Worm (Caenorhabditis elegans) whole organism, L4 larva: Measurements from ENCODE around the gene C45G9.4.
A peak's percentile ranks its signal among the peaks of the same experiment; 100 is the strongest.

Source experiments
- D1046.2 ChIP-seq: fragments of 200-800 bp; sonication (Bioruptor generic); IDR thresholded peaks from 2 replicates; pipeline ENCODE4 v1.3.6; 2022; ENCODE audit warnings: missing genetic modification characterization, missing compliant biosample characterization
- F44E2.7 ChIP-seq: fragments of 200-800 bp; sonication (Bioruptor generic); IDR thresholded peaks from 2 replicates; pipeline ENCODE4 v2.1.2; 2022; ENCODE audit warnings: missing genetic modification characterization, missing compliant biosample characterization
- F49E8.2 ChIP-seq: sonication (generic microtip); optimal IDR thresholded peaks from 2 replicates; lab custom pipeline; 2016; ENCODE audit warnings: missing compliant biosample characterization, mild to moderate bottlenecking, missing genetic modification characterization, borderline replicate concordance
- T26A8.4 ChIP-seq: fragments of 200-800 bp; sonication (Bioruptor generic); IDR thresholded peaks from 2 replicates; pipeline ENCODE4 v1.3.6; 2022; ENCODE audit warnings: missing genetic modification characterization, missing compliant biosample characterization
- Y75B8A.6 ChIP-seq: fragments of 200-800 bp; sonication (Bioruptor generic); IDR thresholded peaks from 2 replicates; pipeline ENCODE4 v1.3.6; 2022; ENCODE audit warnings: missing genetic modification reagents, missing genetic modification characterization, missing compliant biosample characterization
- ZK546.5 ChIP-seq, 2 experiments: sonication (generic microtip); optimal IDR thresholded peaks; 2 replicates each; lab custom pipeline; 2017; ENCODE audit warnings: missing biosample characterization in 2 of 2, missing genetic modification characterization in 2 of 2
- aha-1 ChIP-seq: fragments of 150-350 bp; peaks from one replicate; lab custom pipeline; 2014; ENCODE audit warnings: missing biosample characterization, missing genetic modification characterization
- ceh-20 ChIP-seq: fragments of 200-800 bp; sonication (Bioruptor generic); IDR thresholded peaks from 2 replicates; pipeline ENCODE4 v1.3.6; 2022; ENCODE audit warnings: missing genetic modification reagents, missing genetic modification characterization, missing compliant biosample characterization
- ceh-32 ChIP-seq: sonication (generic microtip); optimal IDR thresholded peaks from 2 replicates; lab custom pipeline; 2016; ENCODE audit warnings: mild to moderate bottlenecking, missing genetic modification characterization, missing compliant biosample characterization; ENCODE audit not compliant: poor library complexity
- ceh-82 ChIP-seq: sonication (generic microtip); optimal IDR thresholded peaks from 2 replicates; lab custom pipeline; 2017; ENCODE audit warnings: missing biosample characterization, missing genetic modification characterization
- daf-16 ChIP-seq, 3 experiments: sonication (generic microtip); optimal IDR thresholded peaks; 2 replicates each; lab custom pipeline; 2016 to 2017; ENCODE audit warnings: missing genetic modification characterization in 3 of 3, missing genetic modification reagents in 3 of 3, mild to moderate bottlenecking in 2 of 3, missing compliant biosample characterization in 2 of 3, missing biosample characterization in 1 of 3, moderate library complexity in 1 of 3
- daf-19 ChIP-seq: fragments of 200-800 bp; sonication (Bioruptor generic); conservative IDR thresholded peaks from 2 replicates; pipeline ENCODE4 v1.3.6; 2022; ENCODE audit warnings: missing genetic modification characterization, missing compliant biosample characterization
- dmd-6 ChIP-seq: fragments of 200-800 bp; sonication (Bioruptor generic); IDR thresholded peaks from 2 replicates; pipeline ENCODE4 v1.3.6; 2022; ENCODE audit warnings: missing genetic modification reagents, missing genetic modification characterization, missing compliant biosample characterization
- dve-1 ChIP-seq: sonication (generic microtip); optimal IDR thresholded peaks from 2 replicates; lab custom pipeline; 2017; ENCODE audit warnings: antibody characterized with exemption, mild to moderate bottlenecking, missing genetic modification characterization, missing compliant biosample characterization; ENCODE audit not compliant: insufficient read depth
- egl-27 ChIP-seq: sonication (generic microtip); optimal IDR thresholded peaks from 3 replicates; lab custom pipeline; 2017; ENCODE audit warnings: missing biosample characterization, missing genetic modification reagents, missing genetic modification characterization
- hlh-11 ChIP-seq: fragments of 200-800 bp; sonication (Bioruptor generic); optimal IDR thresholded peaks from 2 replicates; lab custom pipeline; 2018; ENCODE audit warnings: mild to moderate bottlenecking, missing genetic modification characterization, missing compliant biosample characterization
- hlh-30 ChIP-seq: sonication (generic microtip); optimal IDR thresholded peaks from 2 replicates; lab custom pipeline; 2017; ENCODE audit warnings: antibody characterized with exemption, mild to moderate bottlenecking, missing genetic modification characterization, missing compliant biosample characterization; ENCODE audit not compliant: insufficient read depth
- lim-7 ChIP-seq: fragments of 200-800 bp; sonication (Bioruptor generic); IDR thresholded peaks from 2 replicates; pipeline ENCODE4 v1.3.6; 2022; ENCODE audit warnings: missing genetic modification characterization, missing compliant biosample characterization
- lin-13 ChIP-seq: fragments of 150-350 bp; optimal IDR thresholded peaks from 2 replicates; lab custom pipeline; 2014; ENCODE audit warnings: missing biosample characterization, missing genetic modification reagents, missing genetic modification characterization
- lin-38 ChIP-seq: fragments of 200-800 bp; sonication (Bioruptor generic); IDR thresholded peaks from 2 replicates; pipeline ENCODE4 v1.3.6; 2022; ENCODE audit warnings: missing genetic modification reagents, missing genetic modification characterization, missing compliant biosample characterization
- lin-39 ChIP-seq: fragments of 150-350 bp; optimal IDR thresholded peaks from 2 replicates; lab custom pipeline; 2014; ENCODE audit warnings: missing biosample characterization, missing genetic modification reagents, missing genetic modification characterization
- mdl-1 ChIP-seq, 2 experiments: fragments of 150-350 bp in 1 of 2; sonication (generic microtip) in 1 of 2; optimal IDR thresholded peaks; 2 replicates each; lab custom pipeline; 2014 to 2017; ENCODE audit warnings: missing biosample characterization in 2 of 2, missing genetic modification characterization in 2 of 2
- mdt-29 ChIP-seq: fragments of 200-800 bp; sonication (Bioruptor generic); IDR thresholded peaks from 2 replicates; pipeline ENCODE4 v1.3.6; 2022; ENCODE audit warnings: missing genetic modification reagents, missing genetic modification characterization, missing compliant biosample characterization
- mep-1 ChIP-seq: fragments of 150-350 bp; sonication (generic microtip); optimal IDR thresholded peaks from 3 replicates; lab custom pipeline; 2014; ENCODE audit warnings: missing biosample characterization, missing genetic modification characterization
- mes-2 ChIP-seq: sonication (generic microtip); optimal IDR thresholded peaks from 2 replicates; lab custom pipeline; 2016; ENCODE audit warnings: missing genotype, mild to moderate bottlenecking, missing genetic modification characterization, missing compliant biosample characterization; ENCODE audit not compliant: poor library complexity, severe bottlenecking
- mxl-2 ChIP-seq: fragments of 200-800 bp; sonication (Bioruptor generic); conservative IDR thresholded peaks from 2 replicates; pipeline ENCODE4 v1.3.6; 2022; ENCODE audit warnings: missing genetic modification reagents, missing genetic modification characterization, missing compliant biosample characterization
- mxl-3 ChIP-seq: fragments of 200-800 bp; sonication (Bioruptor generic); optimal IDR thresholded peaks from 2 replicates; lab custom pipeline; 2018; ENCODE audit warnings: mild to moderate bottlenecking, missing genetic modification characterization, missing compliant biosample characterization
- nhr-102 ChIP-seq: sonication (generic microtip); optimal IDR thresholded peaks from 2 replicates; lab custom pipeline; 2016; ENCODE audit warnings: mild to moderate bottlenecking, missing genetic modification characterization, moderate library complexity, missing compliant biosample characterization
- nhr-111 ChIP-seq: fragments of 200-800 bp; sonication (Bioruptor generic); optimal IDR thresholded peaks from 2 replicates; lab custom pipeline; 2018; ENCODE audit warnings: mild to moderate bottlenecking, missing genetic modification characterization, missing compliant biosample characterization
- nhr-28 ChIP-seq: fragments of 150-350 bp; optimal IDR thresholded peaks from 2 replicates; lab custom pipeline; 2014; ENCODE audit warnings: missing biosample characterization, missing genetic modification characterization
- nhr-42 ChIP-seq: fragments of 200-800 bp; sonication (Bioruptor generic); IDR thresholded peaks from 2 replicates; pipeline ENCODE4 v1.3.6; 2022; ENCODE audit warnings: missing genetic modification characterization, missing compliant biosample characterization
- nhr-48 ChIP-seq: sonication (generic microtip); optimal IDR thresholded peaks from 2 replicates; lab custom pipeline; 2016; ENCODE audit warnings: mild to moderate bottlenecking, missing genetic modification characterization, missing compliant biosample characterization
- php-3 ChIP-seq: fragments of 200-800 bp; sonication (Bioruptor generic); IDR thresholded peaks from 2 replicates; pipeline ENCODE4 v1.3.6; 2022; ENCODE audit warnings: missing genetic modification reagents, missing genetic modification characterization, missing compliant biosample characterization
- pqm-1 ChIP-seq: sonication (generic microtip); optimal IDR thresholded peaks from 2 replicates; lab custom pipeline; 2017; ENCODE audit warnings: missing biosample characterization, missing genetic modification characterization
- saeg-2 ChIP-seq: fragments of 200-800 bp; sonication (Bioruptor generic); IDR thresholded peaks from 2 replicates; pipeline ENCODE4 v1.3.6; 2022; ENCODE audit warnings: missing genetic modification reagents, missing genetic modification characterization, missing compliant biosample characterization
- sdz-12 ChIP-seq: fragments of 200-800 bp; sonication (Bioruptor generic); optimal IDR thresholded peaks from 2 replicates; lab custom pipeline; 2018; ENCODE audit warnings: mild to moderate bottlenecking, missing genetic modification characterization, missing compliant biosample characterization
- skn-1 ChIP-seq: fragments of 150-350 bp; optimal IDR thresholded peaks from 2 replicates; lab custom pipeline; 2014; ENCODE audit warnings: missing biosample characterization, missing genetic modification characterization
- spr-3 ChIP-seq: fragments of 200-800 bp; sonication (Bioruptor generic); optimal IDR thresholded peaks from 2 replicates; lab custom pipeline; 2018; ENCODE audit warnings: mild to moderate bottlenecking, missing genetic modification characterization, missing compliant biosample characterization
- unc-62 ChIP-seq, 3 experiments: fragments of 150-350 bp in 1 of 3; sonication (generic microtip); optimal IDR thresholded peaks in 2 of 3; peaks in 1 of 3; 1 replicate in 1 of 3; 2 replicates in 2 of 3; lab custom pipeline; 2014 to 2017; ENCODE audit warnings: missing biosample characterization in 3 of 3, missing genetic modification characterization in 3 of 3, missing genetic modification reagents in 3 of 3, missing genotype in 1 of 3
- zfp-3 ChIP-seq: fragments of 200-800 bp; sonication (Bioruptor generic); conservative IDR thresholded peaks from 2 replicates; pipeline ENCODE4 v1.3.6; 2022; ENCODE audit warnings: missing genetic modification reagents, missing genetic modification characterization, missing compliant biosample characterization
- zip-11 ChIP-seq: fragments of 200-800 bp; sonication (Bioruptor generic); IDR thresholded peaks from 2 replicates; pipeline ENCODE4 v1.3.6; 2022; ENCODE audit warnings: missing genetic modification characterization, missing compliant biosample characterization
- zip-2 ChIP-seq: fragments of 150-350 bp; optimal IDR thresholded peaks from 2 replicates; lab custom pipeline; 2014; ENCODE audit warnings: missing biosample characterization, missing genetic modification characterization

C45G9.4 gene

ce11 chrIII:5092345-5092744, 29.8 kb downstream of the C45G9.4 start:
- no peak for TF ChIP-seq spr-3 (GFP tag; lab: Kevin White, UChicago)
- TF ChIP-seq zip-11 = no peak
- TF ChIP-seq zfp-3 (GFP tag; lab: Robert Waterston, UW) = peak; percentile 66; the same call in 1 of the 2 replicates
- 0 out of 2 replicates have a peak, but pooled peaks have one; percentile 10 for TF ChIP-seq T26A8.4
- peak; percentile 92 for TF ChIP-seq aha-1 (tag; lab: Kevin White, UChicago)

- TF ChIP-seq mes-2 (no peak), Y75B8A.6 (GFP tag; lab: Robert Waterston, UW) (no peak), lim-7 (no peak), sdz-12 (no peak), spr-3 (GFP tag; lab: Kevin White, UChicago) (no peak), ceh-32 (tag; lab: Kevin White, UChicago) (no peak), egl-27 (tag; lab: Kevin White, UChicago) (no peak), D1046.2 (GFP tag; lab: Robert Waterston, UW) (no peak)
These were observed 32.0 kb downstream of the C45G9.4 start, which contains the start of gene F54D8.10 for ce11 chrIII:5094506-5094905. F54D8.10 (plus strand) TSS chrIII:5094806.

- TF ChIP-seq dmd-6 (GFP tag; lab: Robert Waterston, UW) (peak; percentile 40), F49E8.2 (tag; lab: Kevin White, UChicago) (no peak), skn-1 (tag; lab: Kevin White, UChicago) (no peak), hlh-11 (tag; lab: Kevin White, UChicago) (peak; percentile 35), ceh-20 (GFP tag; lab: Robert Waterston, UW) (0 out of 2 replicates have a peak, but pooled peaks have one; percentile 10), daf-16 (GFP tag; optimal IDR thresholded peaks at IDR 0.05; lab: Kevin White, UChicago) (no peak), daf-16 (tag; optimal IDR thresholded peaks at IDR 0.05; lab: Kevin White, UChicago) (no peak), lin-39 (tag; lab: Kevin White, UChicago) (no peak), mxl-3 (GFP tag; lab: Kevin White, UChicago) (peak; percentile 85), mep-1 (no peak), nhr-28 (peak; percentile 63), lin-13 (GFP tag; lab: Kevin White, UChicago) (no peak), zip-11 (no peak), lin-38 (GFP tag; lab: Robert Waterston, UW) (no peak), nhr-48 (tag; lab: Kevin White, UChicago) (peak; percentile 48), aha-1 (tag; lab: Kevin White, UChicago) (no peak), mxl-2 (GFP tag; lab: Robert Waterston, UW) (no peak), mdl-1 (tag; optimal IDR thresholded peaks at IDR 0.05; lab: Kevin White, UChicago) (peak in 1 of 2 experiments; percentile 69), nhr-102 (tag; lab: Kevin White, UChicago) (no peak), hlh-30 (peak; percentile 7)
These were observed 34.2 kb downstream of the C45G9.4 start for ce11 chrIII:5096741-5097140.

- TF ChIP-seq daf-19 (no peak), aha-1 (tag; lab: Kevin White, UChicago) (peak; percentile 92), lin-39 (tag; lab: Kevin White, UChicago) (no peak)
These were observed 36.3 kb downstream of the C45G9.4 start for ce11 chrIII:5098740-5099276.

- TF ChIP-seq nhr-42 (GFP tag; lab: Robert Waterston, UW) = no peak
- TF ChIP-seq aha-1 (tag; lab: Kevin White, UChicago) = peak; percentile 5
- TF ChIP-seq F44E2.7 = no peak
- TF ChIP-seq php-3 (GFP tag; lab: Robert Waterston, UW) = no peak
- TF ChIP-seq nhr-28 = no peak
- TF ChIP-seq dve-1 (tag; lab: Kevin White, UChicago) = no peak
- peak in 1 of 2 experiments; percentile 60 for TF ChIP-seq unc-62 (GFP tag; optimal IDR thresholded peaks at IDR 0.05 in 1 of 2; lab: Kevin White, UChicago)
- no peak for TF ChIP-seq unc-62 (tag; optimal IDR thresholded peaks at IDR 0.05; lab: Kevin White, UChicago)
- TF ChIP-seq ceh-82 (tag; lab: Kevin White, UChicago) = no peak
- TF ChIP-seq nhr-48 (tag; lab: Kevin White, UChicago) = peak; percentile 26
- no peak for TF ChIP-seq zip-2 (tag; lab: Kevin White, UChicago)
- TF ChIP-seq mdt-29 (GFP tag; lab: Robert Waterston, UW) = no peak
- TF ChIP-seq pqm-1 (tag; lab: Kevin White, UChicago) = no peak
- no peak for TF ChIP-seq ZK546.5 (tag; optimal IDR thresholded peaks at IDR 0.05; lab: Kevin White, UChicago)
- TF ChIP-seq lim-7 = no peak
- TF ChIP-seq saeg-2 (GFP tag; lab: Robert Waterston, UW) = no peak
- no peak for TF ChIP-seq nhr-111 (GFP tag; lab: Kevin White, UChicago)
- TF ChIP-seq D1046.2 (GFP tag; lab: Robert Waterston, UW) = no peak
These were observed 37.0 kb downstream of the C45G9.4 start for ce11 chrIII:5099500-5099899.
